Fruit fly (Drosophila melanogaster) whole organism, embryonic: Measurements from ENCODE around the gene CG31358.

Experiments
- Asciz ChIP-seq: fragments of 200-800 bp; sonication (Bioruptor generic); optimal IDR thresholded peaks from 2 replicates; lab custom pipeline; 2017; ENCODE audit warnings: missing biosample characterization, mild to moderate bottlenecking, missing genetic modification characterization, missing genetic modification reagents
- Atf6 ChIP-seq: fragments of 200-800 bp; sonication (Bioruptor generic); IDR thresholded peaks from 2 replicates; pipeline ENCODE4 v1.3.6; 2022; ENCODE audit warnings: missing biosample characterization, missing genetic modification characterization
- B-H2 ChIP-seq: fragments of 200-800 bp; sonication (Bioruptor generic); optimal IDR thresholded peaks from 2 replicates; lab custom pipeline; 2018; ENCODE audit warnings: missing biosample characterization, mild to moderate bottlenecking, missing genetic modification characterization
- CG10274 ChIP-seq: fragments of 200-800 bp; sonication (Bioruptor generic); optimal IDR thresholded peaks from 3 replicates; lab custom pipeline; 2017; ENCODE audit warnings: missing biosample characterization, mild to moderate bottlenecking, missing genetic modification characterization
- CG10321 ChIP-seq: fragments of 200-800 bp; sonication (Bioruptor generic); IDR thresholded peaks from 2 replicates; pipeline ENCODE4 v1.3.6; 2022; ENCODE audit warnings: missing biosample characterization, missing genetic modification characterization
- CG13894 ChIP-seq: fragments of 200-800 bp; sonication (Bioruptor generic); optimal IDR thresholded peaks from 3 replicates; lab custom pipeline; 2018; ENCODE audit warnings: missing biosample characterization, mild to moderate bottlenecking, missing genetic modification characterization, moderate library complexity
- CG14860 ChIP-seq: fragments of 200-800 bp; sonication (Bioruptor generic); IDR thresholded peaks from 3 replicates; pipeline ENCODE4 v1.3.6; 2022; ENCODE audit warnings: missing biosample characterization, missing genetic modification characterization; ENCODE audit not compliant: partially characterized antibody
- CG17385 ChIP-seq: fragments of 200-800 bp; sonication (Bioruptor generic); optimal IDR thresholded peaks from 3 replicates; lab custom pipeline; 2018; ENCODE audit warnings: missing biosample characterization, mild to moderate bottlenecking, missing genetic modification characterization
- CG17802 ChIP-seq: fragments of 200-800 bp; sonication (Bioruptor generic); optimal IDR thresholded peaks from 2 replicates; lab custom pipeline; 2018; ENCODE audit warnings: missing biosample characterization, mild to moderate bottlenecking, missing genetic modification characterization, moderate library complexity
- CG2875 ChIP-seq: fragments of 200-800 bp; sonication (Bioruptor generic); optimal IDR thresholded peaks from 2 replicates; lab custom pipeline; 2017; ENCODE audit warnings: missing biosample characterization, mild to moderate bottlenecking, missing genetic modification characterization, missing genetic modification reagents
- CG31224 ChIP-seq: fragments of 200-800 bp; sonication (Bioruptor generic); IDR thresholded peaks from 2 replicates; pipeline ENCODE4 v1.3.6; 2022; ENCODE audit warnings: missing biosample characterization, missing genetic modification characterization
- CG3281 ChIP-seq: fragments of 200-800 bp; sonication (Bioruptor generic); optimal IDR thresholded peaks from 3 replicates; lab custom pipeline; 2017; ENCODE audit warnings: missing biosample characterization, mild to moderate bottlenecking, missing genetic modification characterization
- CG3407 ChIP-seq: fragments of 200-800 bp; sonication (Bioruptor generic); optimal IDR thresholded peaks from 2 replicates; lab custom pipeline; 2018; ENCODE audit warnings: missing biosample characterization, mild to moderate bottlenecking, missing genetic modification characterization
- CG43689 ChIP-seq: fragments of 200-800 bp; sonication (Bioruptor generic); IDR thresholded peaks from 2 replicates; pipeline ENCODE4 v1.3.6; 2022; ENCODE audit warnings: missing biosample characterization, missing genetic modification characterization
- CG4424 ChIP-seq: fragments of 200-800 bp; sonication (Bioruptor generic); optimal IDR thresholded peaks from 3 replicates; lab custom pipeline; 2016; ENCODE audit warnings: missing biosample characterization, missing genetic modification characterization
- CG4730 ChIP-seq: fragments of 200-800 bp; sonication (Bioruptor generic); IDR thresholded peaks from 2 replicates; pipeline ENCODE4 v1.3.6; 2022; ENCODE audit warnings: missing biosample characterization, missing genetic modification characterization
- CG5180 ChIP-seq: fragments of 200-800 bp; sonication (Bioruptor generic); optimal IDR thresholded peaks from 3 replicates; lab custom pipeline; 2017; ENCODE audit warnings: missing biosample characterization, missing genetic modification characterization, mild to moderate bottlenecking, moderate library complexity, missing genetic modification reagents
- CG6254 ChIP-seq: fragments of 200-800 bp; sonication (Bioruptor generic); optimal IDR thresholded peaks from 3 replicates; lab custom pipeline; 2017; ENCODE audit warnings: mild to moderate bottlenecking, missing biosample characterization, missing genetic modification reagents, missing genetic modification characterization
- CG9797 ChIP-seq: fragments of 200-800 bp; sonication (Bioruptor generic); optimal IDR thresholded peaks from 3 replicates; lab custom pipeline; 2018; ENCODE audit warnings: missing biosample characterization, mild to moderate bottlenecking, missing genetic modification characterization
- CkIIα-i1 ChIP-seq: fragments of 200-800 bp; sonication (Bioruptor generic); IDR thresholded peaks from 2 replicates; pipeline ENCODE4 v1.3.6; 2022; ENCODE audit warnings: missing biosample characterization, missing genetic modification characterization
- HLH3B ChIP-seq: fragments of 200-800 bp; sonication (Bioruptor generic); IDR thresholded peaks from 2 replicates; pipeline ENCODE4 v1.3.6; 2022; ENCODE audit warnings: missing biosample characterization, missing genetic modification characterization
- HLH54F ChIP-seq: fragments of 200-800 bp; sonication (Bioruptor generic); optimal IDR thresholded peaks from 3 replicates; lab custom pipeline; 2016; ENCODE audit warnings: missing biosample characterization, missing genetic modification characterization
- Jarid2 ChIP-seq: fragments of 200-800 bp; sonication (Bioruptor generic); optimal IDR thresholded peaks from 3 replicates; lab custom pipeline; 2017; ENCODE audit warnings: mild to moderate bottlenecking, missing biosample characterization, missing genetic modification reagents, missing genetic modification characterization
- Lhr ChIP-seq: fragments of 200-800 bp; sonication (Bioruptor generic); optimal IDR thresholded peaks from 3 replicates; lab custom pipeline; 2017; ENCODE audit warnings: mild to moderate bottlenecking, missing biosample characterization, missing genetic modification reagents, missing genetic modification characterization
- Lpt ChIP-seq: fragments of >200 bp; optimal IDR thresholded peaks from 2 replicates; lab custom pipeline; 2018; ENCODE audit warnings: missing biosample characterization, missing genetic modification characterization
- Mad ChIP-seq: fragments of 200-800 bp; sonication (Bioruptor generic); optimal IDR thresholded peaks from 2 replicates; lab custom pipeline; 2016; ENCODE audit warnings: missing biosample characterization, missing genetic modification characterization
- Oli ChIP-seq: fragments of 200-800 bp; sonication (Bioruptor generic); optimal IDR thresholded peaks from 2 replicates; lab custom pipeline; 2018; ENCODE audit warnings: missing biosample characterization, mild to moderate bottlenecking, missing genetic modification characterization, moderate library complexity
- Tbp ChIP-seq: fragments of >200 bp; optimal IDR thresholded peaks from 2 replicates; lab custom pipeline; 2018; ENCODE audit warnings: missing biosample characterization, missing genetic modification characterization
- chn ChIP-seq: fragments of 200-800 bp; sonication (Bioruptor generic); optimal IDR thresholded peaks from 2 replicates; lab custom pipeline; 2016; ENCODE audit warnings: missing biosample characterization, missing genetic modification characterization
- da ChIP-seq: fragments of 200-800 bp; sonication (Bioruptor generic); optimal IDR thresholded peaks from 2 replicates; lab custom pipeline; 2016; ENCODE audit warnings: missing biosample characterization, missing genetic modification characterization
- danr ChIP-seq: fragments of 200-800 bp; sonication (Bioruptor generic); IDR thresholded peaks from 2 replicates; pipeline ENCODE4 v1.3.6; 2022; ENCODE audit warnings: missing biosample characterization, missing genetic modification characterization
- dmrt99B ChIP-seq: fragments of 200-800 bp; sonication (Bioruptor generic); optimal IDR thresholded peaks from 2 replicates; lab custom pipeline; 2018; ENCODE audit warnings: missing biosample characterization, mild to moderate bottlenecking, missing genetic modification characterization, moderate library complexity
- en ChIP-seq: fragments of 200-800 bp; sonication (Bioruptor generic); optimal IDR thresholded peaks from 2 replicates; lab custom pipeline; 2016; ENCODE audit warnings: missing biosample characterization, missing genetic modification characterization
- fd102C ChIP-seq: fragments of 200-800 bp; sonication (Bioruptor generic); optimal IDR thresholded peaks from 2 replicates; lab custom pipeline; 2018; ENCODE audit warnings: missing biosample characterization, mild to moderate bottlenecking, missing genetic modification characterization, moderate library complexity
- fru ChIP-seq: fragments of >200 bp; optimal IDR thresholded peaks from 2 replicates; lab custom pipeline; 2017
- hkb ChIP-seq, 2 experiments: fragments of 200-800 bp in 1 of 2; fragments of >200 bp in 1 of 2; sonication (Bioruptor generic) in 1 of 2; IDR thresholded peaks in 1 of 2; optimal IDR thresholded peaks in 1 of 2; 2 replicates each; pipeline versions ENCODE4 v1.3.6 to Lab custom; 2017 to 2022; ENCODE audit warnings: missing biosample characterization in 1 of 2, missing genetic modification characterization in 1 of 2
- pb ChIP-seq: fragments of 200-800 bp; sonication (Bioruptor generic); optimal IDR thresholded peaks from 3 replicates; lab custom pipeline; 2016; ENCODE audit warnings: missing biosample characterization, missing genetic modification characterization
- ro ChIP-seq: fragments of 200-800 bp; sonication (Bioruptor generic); IDR thresholded peaks from 2 replicates; pipeline ENCODE4 v1.3.6; 2022; ENCODE audit warnings: missing biosample characterization, missing genetic modification characterization
- sim ChIP-seq: fragments of 200-800 bp; sonication (Bioruptor generic); IDR thresholded peaks from 2 replicates; pipeline ENCODE4 v1.3.6; 2022; ENCODE audit warnings: missing biosample characterization, missing genetic modification characterization
- slp2 ChIP-seq: fragments of 200-800 bp; sonication (Bioruptor generic); optimal IDR thresholded peaks from 2 replicates; lab custom pipeline; 2016; ENCODE audit warnings: missing biosample characterization, missing genetic modification characterization
- sna ChIP-seq: fragments of 200-800 bp; sonication (Bioruptor generic); IDR thresholded peaks from 2 replicates; pipeline ENCODE4 v1.3.6; 2022; ENCODE audit warnings: missing biosample characterization, missing genetic modification characterization; ENCODE audit not compliant: partially characterized antibody
- so ChIP-seq: fragments of 200-800 bp; sonication (Bioruptor generic); IDR thresholded peaks from 3 replicates; pipeline ENCODE4 v1.3.6; 2022; ENCODE audit warnings: missing biosample characterization, missing genetic modification characterization
- sqz ChIP-seq: fragments of 200-800 bp; sonication (Bioruptor generic); optimal IDR thresholded peaks from 3 replicates; lab custom pipeline; 2018; ENCODE audit warnings: missing biosample characterization, mild to moderate bottlenecking, missing genetic modification characterization
- sug ChIP-seq: fragments of 200-800 bp; optimal IDR thresholded peaks from 2 replicates; lab custom pipeline; 2019; ENCODE audit warnings: missing biosample characterization, mild to moderate bottlenecking, missing genetic modification characterization, moderate library complexity
- ttk ChIP-seq: fragments of 200-800 bp; sonication (Bioruptor generic); IDR thresholded peaks from 2 replicates; pipeline ENCODE4 v2.1.2; 2022; ENCODE audit warnings: missing biosample characterization, missing genetic modification characterization
- twi ChIP-seq: fragments of 200-800 bp; optimal IDR thresholded peaks from 2 replicates; lab custom pipeline; 2019; ENCODE audit warnings: missing biosample characterization, mild to moderate bottlenecking, missing genetic modification characterization, moderate library complexity
- vfl ChIP-seq: fragments of 200-800 bp; sonication (Bioruptor generic); optimal IDR thresholded peaks from 2 replicates; lab custom pipeline; 2016; ENCODE audit warnings: missing biosample characterization, missing genetic modification characterization
- vvl ChIP-seq: fragments of 200-800 bp; sonication (Bioruptor generic); IDR thresholded peaks from 2 replicates; pipeline ENCODE4 v1.3.6; 2022; ENCODE audit warnings: missing biosample characterization, missing genetic modification characterization
- wek ChIP-seq: fragments of 200-800 bp; sonication (Bioruptor generic); optimal IDR thresholded peaks from 3 replicates; lab custom pipeline; 2018; ENCODE audit warnings: missing biosample characterization, mild to moderate bottlenecking, missing genetic modification characterization, moderate library complexity
- zen2 ChIP-seq: fragments of 200-800 bp; sonication (Bioruptor generic); IDR thresholded peaks from 3 replicates; pipeline ENCODE4 v1.3.6; 2022; ENCODE audit warnings: missing biosample characterization, missing genetic modification characterization; ENCODE audit not compliant: partially characterized antibody

CG31358 gene

dm6 chr3R:12010202-12010824, 21.2 kb downstream of the CG31358 start, which contains the start of the genes KLHL18 and GCC185 (continued):
- TF ChIP-seq Atf6 (GFP tag; lab: Robert Waterston, UW) (peak; percentile 30; the same call in 1 of the 2 replicates), CG6254 (GFP tag; lab: Kevin White, UChicago) (peak; percentile 2), sna (GFP tag; lab: Robert Waterston, UW) (peak; percentile 69; the same call in 1 of the 2 replicates), CG2875 (no peak), pb (GFP tag; lab: Kevin White, UChicago) (no peak), CG4424 (GFP tag; lab: Kevin White, UChicago) (peak; percentile 78), CG5180 (GFP tag; lab: Kevin White, UChicago) (no peak), Mad (GFP tag; lab: Kevin White, UChicago) (peak; percentile 65), ro (GFP tag; lab: Robert Waterston, UW) (peak; percentile 56), CG9797 (peak; percentile 40), so (GFP tag; lab: Robert Waterston, UW) (no peak), CG4730 (peak; percentile 56; the same call in 1 of the 2 replicates), CkIIα-i1 (GFP tag; lab: Robert Waterston, UW) (no peak), CG10321 (GFP tag; lab: Robert Waterston, UW) (no peak), Oli (peak; percentile 63), twi (tag; lab: Kevin White, UChicago) (peak; percentile 69), CG14860 (peak; percentile 84), CG43689 (GFP tag; lab: Robert Waterston, UW) (no peak), sug (no peak), HLH54F (GFP tag; lab: Kevin White, UChicago) (peak; percentile 79), CG10274 (GFP tag; lab: Kevin White, UChicago) (no peak), dmrt99B (no peak), B-H2 (peak; percentile 74), sqz (no peak), vvl (GFP tag; lab: Robert Waterston, UW) (peak; percentile 73), CG3407 (GFP tag; lab: Kevin White, UChicago) (no peak), fru (lab: Kevin White, UChicago) (no peak), CG31224 (GFP tag; lab: Robert Waterston, UW) (peak; percentile 58), danr (no peak), hkb (optimal IDR thresholded peaks at IDR 0.05; lab: Kevin White, UChicago) (peak; percentile 65), hkb (GFP tag; IDR thresholded peaks at IDR 0.05; lab: Robert Waterston, UW) (0 out of 2 replicates have a peak, but pooled peaks have one; percentile 41), wek (GFP tag; lab: Kevin White, UChicago) (no peak), da (GFP tag; lab: Kevin White, UChicago) (no peak), CG17385 (GFP tag; lab: Kevin White, UChicago) (no peak), slp2 (GFP tag; lab: Kevin White, UChicago) (peak; percentile 3), CG3281 (peak; percentile 47), ttk (GFP tag; lab: Robert Waterston, UW) (no peak), en (GFP tag; lab: Kevin White, UChicago) (no peak), CG13894 (tag; lab: Kevin White, UChicago) (no peak), Asciz (GFP tag; lab: Kevin White, UChicago) (no peak), Tbp (GFP tag; lab: Kevin White, UChicago) (no peak), vfl (peak; percentile 63), Lpt (GFP tag; lab: Kevin White, UChicago) (no peak), fd102C (no peak), zen2 (GFP tag; lab: Robert Waterston, UW) (no peak), sim (GFP tag; lab: Robert Waterston, UW) (no peak), Lhr (GFP tag; lab: Kevin White, UChicago) (peak; percentile 46), HLH3B (GFP tag; lab: Robert Waterston, UW) (peak; percentile 61; the same call in 1 of the 2 replicates), chn (GFP tag; lab: Kevin White, UChicago) (peak; percentile 58), CG17802 (tag; lab: Kevin White, UChicago) (peak; percentile 27), Jarid2 (GFP tag; lab: Kevin White, UChicago) (peak; percentile 34)
